Fruit fly (Drosophila melanogaster) whole organism, embryonic: ENCODE data around the gene halo.
A peak's percentile ranks its signal among the peaks of the same experiment; 100 is the strongest.

Experiments used
- Bgb ChIP-seq: fragments of 200-800 bp; sonication (Bioruptor generic); IDR thresholded peaks from 2 replicates; pipeline ENCODE4 v1.3.6; 2022; ENCODE audit warnings: missing biosample characterization, missing genetic modification characterization; ENCODE audit not compliant: partially characterized antibody
- CG10267 ChIP-seq: fragments of 200-800 bp; sonication (Bioruptor generic); optimal IDR thresholded peaks from 2 replicates; lab custom pipeline; 2018; ENCODE audit warnings: missing biosample characterization, mild to moderate bottlenecking, missing genetic modification characterization, moderate library complexity
- CG11504 ChIP-seq: fragments of 200-800 bp; sonication (Bioruptor generic); optimal IDR thresholded peaks from 3 replicates; lab custom pipeline; 2019; ENCODE audit warnings: missing biosample characterization, mild to moderate bottlenecking, missing genetic modification characterization, moderate library complexity
- CG12104 ChIP-seq: fragments of 200-800 bp; sonication (Bioruptor generic); optimal IDR thresholded peaks from 3 replicates; lab custom pipeline; 2016; ENCODE audit warnings: missing biosample characterization, missing genetic modification characterization
- CG13287 ChIP-seq: fragments of 200-800 bp; sonication (Bioruptor generic); IDR thresholded peaks from 2 replicates; pipeline ENCODE4 v1.3.6; 2022; ENCODE audit warnings: missing biosample characterization, missing genetic modification characterization; ENCODE audit not compliant: partially characterized antibody
- CG14441 ChIP-seq: fragments of 200-800 bp; sonication (Bioruptor generic); IDR thresholded peaks from 2 replicates; pipeline ENCODE4 v1.3.6; 2022; ENCODE audit warnings: missing biosample characterization, missing genetic modification characterization
- CG1529 ChIP-seq: fragments of 200-800 bp; sonication (Bioruptor generic); optimal IDR thresholded peaks from 3 replicates; lab custom pipeline; 2018; ENCODE audit warnings: missing biosample characterization, missing genetic modification characterization
- CG17328 ChIP-seq: fragments of 200-800 bp; sonication (Bioruptor generic); IDR thresholded peaks from 2 replicates; pipeline ENCODE4 v1.3.6; 2022; ENCODE audit warnings: missing biosample characterization, missing genetic modification characterization
- CG17568 ChIP-seq: fragments of 200-800 bp; sonication (Bioruptor generic); optimal IDR thresholded peaks from 2 replicates; lab custom pipeline; 2018; ENCODE audit warnings: missing biosample characterization, mild to moderate bottlenecking, missing genetic modification characterization, moderate library complexity
- CG2116 ChIP-seq: fragments of 200-800 bp; sonication (Bioruptor generic); optimal IDR thresholded peaks from 3 replicates; lab custom pipeline; 2018; ENCODE audit warnings: missing biosample characterization, mild to moderate bottlenecking, missing genetic modification characterization
- CG34224 ChIP-seq: fragments of 200-800 bp; sonication (Bioruptor generic); IDR thresholded peaks from 3 replicates; pipeline ENCODE4 v1.3.6; 2022; ENCODE audit warnings: missing biosample characterization, missing genetic modification characterization; ENCODE audit not compliant: partially characterized antibody
- CG34422 ChIP-seq: fragments of 200-800 bp; sonication (Bioruptor generic); IDR thresholded peaks from 3 replicates; pipeline ENCODE4 v1.3.6; 2022; ENCODE audit warnings: missing biosample characterization, missing genetic modification characterization
- CG6683 ChIP-seq: fragments of 200-800 bp; sonication (Bioruptor generic); optimal IDR thresholded peaks from 2 replicates; lab custom pipeline; 2017; ENCODE audit warnings: missing biosample characterization, mild to moderate bottlenecking, missing genetic modification characterization, missing genetic modification reagents
- CG7963 ChIP-seq: fragments of 200-800 bp; sonication (Bioruptor generic); IDR thresholded peaks from 3 replicates; pipeline ENCODE4 v1.3.6; 2022; ENCODE audit warnings: missing biosample characterization, missing genetic modification characterization; ENCODE audit not compliant: partially characterized antibody
- CG8290 ChIP-seq, 3 experiments: fragments of 200-800 bp; sonication (Bioruptor generic); optimal IDR thresholded peaks; 2 replicates each; lab custom pipeline; 2016 to 2019; ENCODE audit warnings: missing biosample characterization in 3 of 3, missing genetic modification characterization in 3 of 3, mild to moderate bottlenecking in 2 of 3, moderate library complexity in 1 of 3
- D ChIP-seq, 2 experiments: fragments of 200-800 bp in 1 of 2; fragments of >200 bp in 1 of 2; sonication (Bioruptor generic) in 1 of 2; optimal IDR thresholded peaks; 2 replicates in 1 of 2; 3 replicates in 1 of 2; lab custom pipeline; 2017; ENCODE audit warnings: mild to moderate bottlenecking in 1 of 2, missing biosample characterization in 1 of 2, missing genetic modification characterization in 1 of 2, missing genetic modification reagents in 1 of 2
- D19A ChIP-seq: fragments of 200-800 bp; optimal IDR thresholded peaks from 3 replicates; lab custom pipeline; 2019; ENCODE audit warnings: missing biosample characterization, mild to moderate bottlenecking, missing genetic modification characterization, moderate library complexity
- Dbx ChIP-seq: fragments of 200-800 bp; sonication (Bioruptor generic); IDR thresholded peaks from 3 replicates; pipeline ENCODE4 v1.3.6; 2022; ENCODE audit warnings: missing biosample characterization, missing genetic modification characterization
- Dp ChIP-seq: fragments of 200-800 bp; sonication (Bioruptor generic); optimal IDR thresholded peaks from 2 replicates; lab custom pipeline; 2018; ENCODE audit warnings: missing biosample characterization, mild to moderate bottlenecking, missing genetic modification characterization, moderate library complexity
- E2f2 ChIP-seq: fragments of 200-800 bp; sonication (Bioruptor generic); IDR thresholded peaks from 2 replicates; pipeline ENCODE4 v1.3.6; 2022; ENCODE audit warnings: missing biosample characterization, missing genetic modification characterization
- Ets97D ChIP-seq: fragments of 200-800 bp; sonication (Bioruptor generic); optimal IDR thresholded peaks from 3 replicates; lab custom pipeline; 2016; ENCODE audit warnings: missing biosample characterization, missing genetic modification characterization
- MBD-R2 ChIP-seq: fragments of 200-800 bp; sonication (Bioruptor generic); IDR thresholded peaks from 2 replicates; pipeline ENCODE4 v1.3.6; 2022; ENCODE audit warnings: missing biosample characterization, missing genetic modification characterization
- Med ChIP-seq: fragments of 200-800 bp; sonication (Bioruptor generic); peaks from one replicate; lab custom pipeline; 2016; ENCODE audit warnings: missing biosample characterization, missing genetic modification characterization, mild to moderate bottlenecking, inconsistent platforms, moderate library complexity
- NC2β ChIP-seq: fragments of 200-800 bp; sonication (Bioruptor generic); optimal IDR thresholded peaks from 2 replicates; lab custom pipeline; 2016; ENCODE audit warnings: missing biosample characterization, missing genetic modification characterization
- chm ChIP-seq: fragments of 200-800 bp; sonication (Bioruptor generic); IDR thresholded peaks from 2 replicates; pipeline ENCODE4 v1.3.6; 2022; ENCODE audit warnings: missing biosample characterization, missing genetic modification characterization
- crp ChIP-seq, 2 experiments: fragments of 200-800 bp; sonication (Bioruptor generic); optimal IDR thresholded peaks; 2 replicates in 1 of 2; 3 replicates in 1 of 2; lab custom pipeline; 2017; ENCODE audit warnings: missing biosample characterization in 2 of 2, missing genetic modification characterization in 2 of 2, mild to moderate bottlenecking in 1 of 2, moderate library complexity in 1 of 2
- dm ChIP-seq: fragments of 200-800 bp; sonication (Bioruptor generic); optimal IDR thresholded peaks from 3 replicates; lab custom pipeline; 2016; ENCODE audit warnings: missing biosample characterization, missing genetic modification characterization
- esg ChIP-seq: fragments of 200-800 bp; sonication (Bioruptor generic); conservative IDR thresholded peaks from 2 replicates; pipeline ENCODE4 v1.3.6; 2022; ENCODE audit warnings: missing biosample characterization, missing genetic modification characterization
- hbn ChIP-seq: fragments of 200-800 bp; sonication (Bioruptor generic); IDR thresholded peaks from 2 replicates; pipeline ENCODE4 v1.3.6; 2022; ENCODE audit warnings: missing biosample characterization, missing genetic modification characterization; ENCODE audit not compliant: partially characterized antibody
- kah ChIP-seq: fragments of 200-800 bp; sonication (Bioruptor generic); optimal IDR thresholded peaks from 2 replicates; lab custom pipeline; 2018; ENCODE audit warnings: missing biosample characterization, mild to moderate bottlenecking, missing genetic modification characterization
- lmd ChIP-seq: fragments of 200-800 bp; sonication (Bioruptor generic); IDR thresholded peaks from 2 replicates; pipeline ENCODE4 v1.3.6; 2022; ENCODE audit warnings: missing biosample characterization, missing genetic modification characterization
- maf-S ChIP-seq: fragments of 200-800 bp; sonication (Bioruptor generic); optimal IDR thresholded peaks from 2 replicates; lab custom pipeline; 2016; ENCODE audit warnings: missing biosample characterization, missing genetic modification characterization
- pfk ChIP-seq: fragments of 200-800 bp; sonication (Bioruptor generic); optimal IDR thresholded peaks from 2 replicates; lab custom pipeline; 2018; ENCODE audit warnings: missing biosample characterization, mild to moderate bottlenecking, missing genetic modification characterization, moderate library complexity
- pzg ChIP-seq: fragments of 200-800 bp; sonication (Bioruptor generic); optimal IDR thresholded peaks from 3 replicates; lab custom pipeline; 2018; ENCODE audit warnings: missing biosample characterization, mild to moderate bottlenecking, missing genetic modification characterization, moderate library complexity
- sens ChIP-seq: fragments of 200-800 bp; sonication (Bioruptor generic); peaks from one replicate; lab custom pipeline; 2016; ENCODE audit warnings: missing biosample characterization, missing genetic modification characterization
- sens-2 ChIP-seq: fragments of 200-800 bp; sonication (Bioruptor generic); IDR thresholded peaks from 2 replicates; pipeline ENCODE4 v1.3.6; 2022; ENCODE audit warnings: missing biosample characterization, missing genetic modification characterization
- slbo ChIP-seq: fragments of 200-800 bp; sonication (Bioruptor generic); IDR thresholded peaks from 2 replicates; pipeline ENCODE4 v1.3.6; 2022; ENCODE audit warnings: missing biosample characterization, missing genetic modification characterization
- stwl ChIP-seq: fragments of 200-800 bp; sonication (Bioruptor generic); optimal IDR thresholded peaks from 3 replicates; lab custom pipeline; 2018; ENCODE audit warnings: missing biosample characterization, mild to moderate bottlenecking, missing genetic modification characterization, moderate library complexity
- twi ChIP-seq: fragments of 200-800 bp; optimal IDR thresholded peaks from 2 replicates; lab custom pipeline; 2019; ENCODE audit warnings: missing biosample characterization, mild to moderate bottlenecking, missing genetic modification characterization, moderate library complexity
- vvl ChIP-seq: fragments of 200-800 bp; sonication (Bioruptor generic); IDR thresholded peaks from 2 replicates; pipeline ENCODE4 v1.3.6; 2022; ENCODE audit warnings: missing biosample characterization, missing genetic modification characterization

halo gene

DNA sequence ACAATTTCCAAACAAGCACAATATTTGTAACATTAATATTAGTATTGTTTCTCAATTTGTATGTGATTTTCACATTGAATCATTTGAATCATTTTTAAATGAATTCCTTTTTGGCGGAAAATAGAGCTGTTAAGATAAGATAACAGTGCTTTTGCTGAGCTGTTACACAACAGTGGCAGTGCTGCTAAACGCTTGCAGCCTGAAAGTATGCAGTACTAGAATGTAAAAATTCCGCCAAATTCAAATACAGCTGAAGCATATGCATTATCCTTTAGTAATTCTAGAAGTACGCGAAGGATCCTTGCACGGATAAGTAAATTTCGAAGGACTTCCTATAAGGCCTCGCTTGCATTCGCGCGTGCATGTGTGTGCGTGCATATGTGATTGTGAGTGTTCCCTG, 13.7 kb downstream of the halo start (continued):
- TF ChIP-seq CG7963 (no peak), slbo (GFP tag; lab: Robert Waterston, UW) (no peak), CG1529 (no peak), CG12104 (no peak), CG17328 (GFP tag; lab: Robert Waterston, UW) (no peak), hbn (GFP tag; lab: Robert Waterston, UW) (no peak), CG10267 (tag; lab: Kevin White, UChicago) (peak; percentile 88), pfk (GFP tag; lab: Kevin White, UChicago) (no peak), lmd (GFP tag; lab: Robert Waterston, UW) (no peak), chm (GFP tag; lab: Robert Waterston, UW) (no peak), NC2β (GFP tag; lab: Kevin White, UChicago) (no peak), CG14441 (GFP tag; lab: Robert Waterston, UW) (no peak)

DNA sequence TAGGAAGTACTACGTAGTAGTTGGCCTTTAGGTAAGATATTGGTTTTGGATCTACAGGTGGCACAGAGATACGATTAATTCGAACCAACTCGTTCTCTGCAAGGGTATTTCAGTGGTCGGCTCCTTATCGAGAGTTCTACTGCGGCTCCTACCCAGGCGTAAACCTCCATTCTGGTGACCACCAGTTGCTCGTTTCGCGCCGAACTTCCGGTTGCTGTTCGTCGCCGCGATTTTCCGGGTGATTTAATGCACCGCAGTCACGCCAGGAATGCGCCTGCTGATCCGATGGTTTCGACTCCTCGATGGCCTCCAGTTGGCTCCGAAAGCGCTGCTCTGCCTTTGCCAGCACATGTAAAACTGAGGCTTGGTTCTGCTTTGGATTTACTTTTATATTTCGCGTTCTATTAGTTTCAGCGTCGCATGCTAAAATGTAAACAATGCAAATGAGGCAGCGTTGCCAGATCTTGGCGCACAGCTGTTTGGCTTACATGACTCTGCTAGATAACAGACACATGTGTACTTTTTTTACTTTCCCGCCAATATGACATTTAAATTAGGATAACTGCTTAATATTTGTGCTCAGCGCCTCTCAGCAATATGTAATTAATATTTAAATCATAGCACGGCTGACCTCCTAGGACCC, 15.4 kb downstream of the halo start, which contains the start of gene CG7420:
CG7420 (minus strand) TSS at position 446 of the 643 bp plus-strand sequence.
- TF ChIP-seq CG8290 (GFP tag; optimal IDR thresholded peaks at IDR 0.05; lab: Kevin White, UChicago) (no peak), CG8290 (tag; optimal IDR thresholded peaks at IDR 0.05; lab: Kevin White, UChicago) (no peak), MBD-R2 (GFP tag; lab: Robert Waterston, UW) (peak; percentile 86), vvl (GFP tag; lab: Robert Waterston, UW) (peak; percentile 77), Bgb (peak; percentile 8; the same call in 1 of the 2 replicates), CG17568 (GFP tag; lab: Kevin White, UChicago) (no peak), CG10267 (tag; lab: Kevin White, UChicago) (peak; percentile 28), Ets97D (peak; percentile 11), CG34422 (peak; percentile 50; the same call in 1 of the 3 replicates), pzg (GFP tag; lab: Kevin White, UChicago) (peak; percentile 23), kah (GFP tag; lab: Kevin White, UChicago) (peak; percentile 11), CG11504 (tag; lab: Kevin White, UChicago) (peak; percentile 14), E2f2 (GFP tag; lab: Robert Waterston, UW) (peak; percentile 82), Dp (GFP tag; lab: Kevin White, UChicago) (peak; percentile 77), CG13287 (GFP tag; lab: Robert Waterston, UW) (peak; percentile 24; the same call in 1 of the 2 replicates), crp (GFP tag; optimal IDR thresholded peaks at IDR 0.05; lab: Kevin White, UChicago) (peak; percentile 43 to 89), D (optimal IDR thresholded peaks at IDR 0.05; lab: Kevin White, UChicago) (peak; percentile 24), D (GFP tag; optimal IDR thresholded peaks at IDR 0.05; lab: Kevin White, UChicago) (no peak), maf-S (GFP tag; lab: Kevin White, UChicago) (no peak), sens-2 (no peak), twi (tag; lab: Kevin White, UChicago) (peak; percentile 26), CG2116 (GFP tag; lab: Kevin White, UChicago) (peak; percentile 49), Med (peak; percentile 70), D19A (tag; lab: Kevin White, UChicago) (no peak), dm (GFP tag; lab: Kevin White, UChicago) (peak; percentile 37), sens (peak; percentile 65), esg (GFP tag; lab: Robert Waterston, UW) (no peak), chm (GFP tag; lab: Robert Waterston, UW) (no peak), Dbx (GFP tag; lab: Robert Waterston, UW) (no peak), stwl (tag; lab: Kevin White, UChicago) (peak; percentile 47), CG6683 (no peak), CG34224 (GFP tag; lab: Robert Waterston, UW) (0 out of 3 replicates have a peak, but pooled peaks have one; percentile 14)
- TF ChIP-seq, all 482 proteins: peak for 21
